Fruit fly (Drosophila melanogaster) S2 (cell line): ENCODE results near the gene CG6420.

Source experiments
- CG8478 ChIP-seq: fragments of >200 bp; optimal IDR thresholded peaks from 2 replicates; lab custom pipeline; 2018
- CTCF ChIP-seq, 2 experiments: fragments of >200 bp; optimal IDR thresholded peaks; 2 replicates each; lab custom pipeline; 2018

Gene CG6420

DNA sequence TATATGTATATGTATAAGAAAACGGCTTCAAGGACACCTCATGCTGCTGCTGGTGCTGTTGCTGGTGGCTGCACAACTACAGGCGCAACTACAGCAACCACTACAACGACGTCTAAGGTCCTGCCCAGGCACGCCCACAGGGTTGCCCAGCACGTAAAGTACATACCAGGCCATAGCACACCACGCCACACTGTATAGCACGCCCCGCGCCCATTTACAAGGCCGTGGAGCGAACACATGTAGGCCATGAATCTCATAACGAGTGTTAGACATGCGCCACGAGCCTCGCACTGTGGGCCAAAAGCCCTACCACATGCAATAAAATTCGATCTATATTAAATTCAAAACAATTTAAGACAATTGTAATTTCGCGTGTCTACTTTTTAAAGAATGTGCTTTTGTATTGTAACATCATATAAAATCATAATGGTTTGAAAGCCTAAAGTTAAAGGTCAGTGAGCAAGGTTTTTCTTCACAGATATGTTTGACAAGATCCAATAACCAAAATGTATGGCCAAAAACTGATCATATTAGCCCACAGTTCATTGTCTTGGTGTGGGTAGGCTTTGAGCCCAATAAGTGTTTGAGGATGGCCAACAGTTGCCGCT lies 53.4 kb downstream of the CG6420 start:
- TF ChIP-seq CG8478 (no peak), CTCF (optimal IDR thresholded peaks at IDR 0.05; lab: Kevin White, UChicago) (no peak)

dm6 chr3R:26670277-26670676 lies 54.7 kb downstream of the CG6420 start:
- TF ChIP-seq CTCF (optimal IDR thresholded peaks at IDR 0.05; lab: Kevin White, UChicago), result no peak
- TF ChIP-seq CG8478, result no peak
